Fruit fly (Drosophila melanogaster): Measurements from ENCODE around the gene Ndc80.
A peak's percentile ranks its signal among the peaks of the same experiment; 100 is the strongest.

The Ndc80 gene

DNA sequence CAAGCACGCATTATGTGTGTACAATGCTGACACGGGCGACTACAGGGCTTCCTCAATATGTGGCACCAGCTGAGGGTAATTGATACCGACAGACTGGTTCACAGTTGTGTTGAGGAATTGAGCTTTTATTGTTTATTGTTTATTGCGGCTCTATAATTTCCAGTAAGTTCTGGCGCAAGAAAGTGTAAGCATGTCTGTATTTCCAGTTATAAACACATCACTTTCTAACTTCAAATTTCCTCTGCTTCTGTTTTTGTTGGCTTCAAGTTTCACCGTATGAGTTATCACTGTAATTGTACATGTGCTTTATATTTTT lies 14.7 kb upstream of the Ndc80 start (continued):
- TF ChIP-seq acj6 (GFP tag; optimal IDR thresholded peaks at IDR 0.05) = no peak
- TF ChIP-seq Gug (GFP tag; IDR thresholded peaks at IDR 0.05) = no peak
- peak; percentile 14 for TF ChIP-seq Eip75B (GFP tag; optimal IDR thresholded peaks at IDR 0.05)
- peak; percentile 23 for TF ChIP-seq Sox102F (GFP tag; optimal IDR thresholded peaks at IDR 0.05)
- peak; percentile 62 for TF ChIP-seq CG32006 (GFP tag; optimal IDR thresholded peaks at IDR 0.05)
- TF ChIP-seq dac (GFP tag; optimal IDR thresholded peaks at IDR 0.05) = no peak
- TF ChIP-seq ss (GFP tag; optimal IDR thresholded peaks at IDR 0.05) = peak; percentile 11 to 41
- no peak for TF ChIP-seq vri (GFP tag; optimal IDR thresholded peaks at IDR 0.05)
- peak; percentile 26 for TF ChIP-seq CG3032 (tag; optimal IDR thresholded peaks at IDR 0.05)
- no peak for TF ChIP-seq Eip93F (GFP tag; optimal IDR thresholded peaks at IDR 0.05)
- peak in 1 of 2 experiments; percentile 22 for TF ChIP-seq salr (GFP tag; optimal IDR thresholded peaks at IDR 0.05)
- TF ChIP-seq Hr38 (GFP tag; optimal IDR thresholded peaks at IDR 0.05) = no peak
- peak; percentile 53; the same call in 2 of the 3 replicates for TF ChIP-seq CG8119 (GFP tag; IDR thresholded peaks at IDR 0.05)
- peak; percentile 45 for TF ChIP-seq net (GFP tag; optimal IDR thresholded peaks at IDR 0.05)
- no peak for TF ChIP-seq Met (GFP tag; optimal IDR thresholded peaks at IDR 0.05)
- TF ChIP-seq cyc (GFP tag; optimal IDR thresholded peaks at IDR 0.05) = peak; percentile 48
- TF ChIP-seq topi (GFP tag; optimal IDR thresholded peaks at IDR 0.05) = peak; percentile 9
- TF ChIP-seq CG11902 (GFP tag; optimal IDR thresholded peaks at IDR 0.05) = no peak
- TF ChIP-seq spab (GFP tag; optimal IDR thresholded peaks at IDR 0.05) = no peak
- no peak for TF ChIP-seq Hr39 (GFP tag; optimal IDR thresholded peaks at IDR 0.05)

dm6 chrX:13625888-13626578 lies 14.2 kb upstream of the Ndc80 start:
- TF ChIP-seq fkh (GFP tag; optimal IDR thresholded peaks at IDR 0.05) (peak; percentile 58), CG15336 (GFP tag; IDR thresholded peaks at IDR 0.05) (no peak)

DNA sequence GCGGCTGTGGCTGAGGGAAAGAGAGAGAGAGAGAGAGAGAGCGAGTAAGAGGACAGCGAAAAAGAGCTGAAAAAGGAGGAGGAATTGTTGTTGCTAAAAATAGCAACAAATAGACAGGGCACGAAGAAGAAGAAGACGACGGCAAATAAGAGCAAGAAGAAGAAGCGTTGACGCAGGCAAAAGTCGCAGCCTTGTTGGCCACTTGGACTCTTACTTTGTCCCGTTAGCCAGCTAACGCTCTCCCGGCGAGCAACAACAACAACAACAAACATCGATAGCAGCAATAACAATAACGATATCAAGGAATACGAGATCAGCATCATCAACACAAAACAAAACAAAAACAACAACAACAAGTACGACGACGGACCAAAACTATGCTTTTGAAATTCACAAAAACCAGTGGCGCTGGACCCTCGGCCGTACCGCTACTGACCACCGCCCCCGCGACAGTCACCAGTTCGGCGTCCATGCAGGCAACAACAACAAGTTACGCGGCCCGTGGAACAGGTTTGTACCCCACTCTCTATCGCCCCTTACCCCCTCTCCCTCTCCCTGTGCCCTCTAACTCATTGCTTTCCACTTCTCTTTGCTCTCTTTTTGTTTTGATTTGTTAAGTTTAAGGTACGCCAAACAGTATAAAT lies 13.3 kb upstream of the Ndc80 start:
- TF ChIP-seq CG3919 (GFP tag; optimal IDR thresholded peaks at IDR 0.05) (no peak), CG15336 (GFP tag; IDR thresholded peaks at IDR 0.05) (peak; percentile 28; the same call in 1 of the 2 replicates), Eip93F (GFP tag; optimal IDR thresholded peaks at IDR 0.05) (no peak), Eip78C (GFP tag) (peak; percentile 37), Sox102F (GFP tag; optimal IDR thresholded peaks at IDR 0.05) (no peak), CG8632 (GFP tag; optimal IDR thresholded peaks at IDR 0.05) (no peak), CG6276 (GFP tag; optimal IDR thresholded peaks at IDR 0.05) (no peak), ss (GFP tag; optimal IDR thresholded peaks at IDR 0.05) (peak in 1 of 2 experiments; percentile 24), spab (GFP tag; optimal IDR thresholded peaks at IDR 0.05) (peak; percentile 20), Blimp-1 (GFP tag; optimal IDR thresholded peaks at IDR 0.05) (no peak), eg (GFP tag; IDR thresholded peaks at IDR 0.05) (peak; percentile 46; the same call in 1 of the 3 replicates), CG31627 (GFP tag; optimal IDR thresholded peaks at IDR 0.05) (no peak), CG8119 (GFP tag; IDR thresholded peaks at IDR 0.05) (no peak), dsx (GFP tag; optimal IDR thresholded peaks at IDR 0.05; ENCODE audit: poor library complexity, severe bottlenecking) (peak; percentile 53), CG11902 (GFP tag; optimal IDR thresholded peaks at IDR 0.05) (no peak), Smox (GFP tag; optimal IDR thresholded peaks at IDR 0.05) (no peak), CG11762 (GFP tag; optimal IDR thresholded peaks at IDR 0.05; ENCODE audit: insufficient read depth) (no peak), Met (GFP tag; optimal IDR thresholded peaks at IDR 0.05) (no peak), Ets21C (GFP tag; optimal IDR thresholded peaks at IDR 0.05) (no peak), fkh (GFP tag; optimal IDR thresholded peaks at IDR 0.05) (no peak), CG6854 (GFP tag; optimal IDR thresholded peaks at IDR 0.05) (no peak), CG9139 (GFP tag; optimal IDR thresholded peaks at IDR 0.05) (no peak), Lpt (GFP tag; optimal IDR thresholded peaks at IDR 0.05) (no peak)
